Fruit fly (Drosophila melanogaster) Kc167 (cell line): Measurements from ENCODE around the gene CG1983.

Experiments
- Myc ChIP-seq: fragments of >200 bp; optimal IDR thresholded peaks from 2 replicates; lab custom pipeline; 2017; ENCODE audit warnings: missing external identifiers
- Sin3A ChIP-seq: fragments of >200 bp; optimal IDR thresholded peaks from 2 replicates; lab custom pipeline; 2018; ENCODE audit warnings: missing external identifiers
- h ChIP-seq: fragments of >200 bp; optimal IDR thresholded peaks from 3 replicates; lab custom pipeline; 2018; ENCODE audit warnings: missing external identifiers
- insv ChIP-seq: fragments of >200 bp; optimal IDR thresholded peaks from 3 replicates; lab custom pipeline; 2018; ENCODE audit warnings: missing external identifiers
- psq ChIP-seq: fragments of >200 bp; optimal IDR thresholded peaks from 2 replicates; lab custom pipeline; 2017; ENCODE audit warnings: missing external identifiers
- ttk ChIP-seq: sonication (Bioruptor generic); optimal IDR thresholded peaks from 2 replicates; lab custom pipeline; 2017; ENCODE audit warnings: missing external identifiers

Gene CG1983

dm6 chr3R:30204004-30204603 lies 26.6 kb upstream of the CG1983 start:
- TF ChIP-seq Sin3A (no peak), ttk (lab: Kevin White, UChicago) (no peak), psq (lab: Kevin White, UChicago) (no peak), h (lab: Kevin White, UChicago) (no peak), insv (no peak), Myc (lab: Kevin White, UChicago) (no peak)

dm6 chr3R:30203104-30203986 lies 25.8 kb upstream of the CG1983 start:
- no peak for TF ChIP-seq Sin3A
- TF ChIP-seq Myc (lab: Kevin White, UChicago) = no peak
- TF ChIP-seq insv = no peak
- no peak for TF ChIP-seq h (lab: Kevin White, UChicago)
- no peak for TF ChIP-seq ttk (lab: Kevin White, UChicago)
- no peak for TF ChIP-seq psq (lab: Kevin White, UChicago)

- no peak for TF ChIP-seq Sin3A
These were observed 25.3 kb upstream of the CG1983 start, which contains the start of gene CG9743 for dm6 chr3R:30202898-30203103. TSS of gene CG9743 (minus strand) at chr3R:30202998.

dm6 chr3R:30201064-30201463 lies 23.6 kb upstream of the CG1983 start:
- no peak for TF ChIP-seq psq (lab: Kevin White, UChicago)
- TF ChIP-seq ttk (lab: Kevin White, UChicago) = no peak
- no peak for TF ChIP-seq h (lab: Kevin White, UChicago)
- TF ChIP-seq Myc (lab: Kevin White, UChicago) = no peak
- TF ChIP-seq insv = no peak
- no peak for TF ChIP-seq Sin3A

dm6 chr3R:30200091-30200698 lies 22.7 kb upstream of the CG1983 start:
- TF ChIP-seq psq (lab: Kevin White, UChicago) (no peak), Myc (lab: Kevin White, UChicago) (no peak), h (lab: Kevin White, UChicago) (no peak), ttk (lab: Kevin White, UChicago) (no peak), insv (no peak), Sin3A (no peak)

dm6 chr3R:30198793-30199192 lies 21.3 kb upstream of the CG1983 start:
- TF ChIP-seq Myc (lab: Kevin White, UChicago) (no peak), h (lab: Kevin White, UChicago) (no peak), ttk (lab: Kevin White, UChicago) (no peak), psq (lab: Kevin White, UChicago) (no peak), Sin3A (no peak), insv (no peak)

dm6 chr3R:30197796-30198195 lies 20.3 kb upstream of the CG1983 start:
- no peak for TF ChIP-seq ttk (lab: Kevin White, UChicago)
- no peak for TF ChIP-seq Myc (lab: Kevin White, UChicago)

dm6 chr3R:30196128-30196527 lies 18.6 kb upstream of the CG1983 start, which contains the start of gene CG15531:
TSS of gene CG15531 (minus strand) at chr3R:30196228.
- TF ChIP-seq insv (no peak), Myc (lab: Kevin White, UChicago) (no peak), psq (lab: Kevin White, UChicago) (no peak), ttk (lab: Kevin White, UChicago) (no peak), h (lab: Kevin White, UChicago) (no peak), Sin3A (no peak)

dm6 chr3R:30195606-30196049 lies 18.1 kb upstream of the CG1983 start:
- TF ChIP-seq h (lab: Kevin White, UChicago) (no peak), Sin3A (no peak), ttk (lab: Kevin White, UChicago) (no peak), insv (no peak), Myc (lab: Kevin White, UChicago) (no peak)

dm6 chr3R:30193826-30194225 lies 16.3 kb upstream of the CG1983 start:
- TF ChIP-seq Sin3A (no peak), psq (lab: Kevin White, UChicago) (no peak)

- TF ChIP-seq h (lab: Kevin White, UChicago) (no peak), ttk (lab: Kevin White, UChicago) (no peak), psq (lab: Kevin White, UChicago) (no peak), Sin3A (no peak), Myc (lab: Kevin White, UChicago) (no peak), insv (no peak)
These were observed 14.0 kb upstream of the CG1983 start for dm6 chr3R:30191462-30191874.

- TF ChIP-seq insv (no peak), psq (lab: Kevin White, UChicago) (no peak), h (lab: Kevin White, UChicago) (no peak), ttk (lab: Kevin White, UChicago) (no peak), Sin3A (no peak), Myc (lab: Kevin White, UChicago) (no peak)
These were observed 13.5 kb upstream of the CG1983 start, which contains the start of gene CG9747 for dm6 chr3R:30191047-30191446. TSS of gene CG9747 (minus strand) at chr3R:30191252.
